Fruit fly (Drosophila melanogaster) whole organism, embryonic: ENCODE measurements around the gene Eig71Ej.

ENCODE experiments used
- Abd-B ChIP-seq: fragments of 200-800 bp; sonication (Bioruptor generic); optimal IDR thresholded peaks from 2 replicates; lab custom pipeline; 2018; ENCODE audit warnings: missing biosample characterization, mild to moderate bottlenecking, missing genetic modification characterization, moderate library complexity
- CG1024 ChIP-seq: fragments of 200-800 bp; sonication (Bioruptor generic); IDR thresholded peaks from 2 replicates; pipeline ENCODE4 v1.3.6; 2022; ENCODE audit warnings: missing biosample characterization, missing genetic modification characterization
- CG10274 ChIP-seq: fragments of 200-800 bp; sonication (Bioruptor generic); optimal IDR thresholded peaks from 3 replicates; lab custom pipeline; 2017; ENCODE audit warnings: missing biosample characterization, mild to moderate bottlenecking, missing genetic modification characterization
- CG11247 ChIP-seq: fragments of 200-800 bp; sonication (Bioruptor generic); IDR thresholded peaks from 2 replicates; pipeline ENCODE4 v1.3.6; 2022; ENCODE audit warnings: missing biosample characterization, missing genetic modification characterization
- CG11504 ChIP-seq: fragments of 200-800 bp; sonication (Bioruptor generic); optimal IDR thresholded peaks from 3 replicates; lab custom pipeline; 2019; ENCODE audit warnings: missing biosample characterization, mild to moderate bottlenecking, missing genetic modification characterization, moderate library complexity
- CG1233 ChIP-seq: fragments of 200-800 bp; sonication (Bioruptor generic); optimal IDR thresholded peaks from 4 replicates; lab custom pipeline; 2018; ENCODE audit warnings: missing biosample characterization, mild to moderate bottlenecking, missing genetic modification characterization
- CG13296 ChIP-seq: fragments of 200-800 bp; sonication (Bioruptor generic); optimal IDR thresholded peaks from 3 replicates; lab custom pipeline; 2018; ENCODE audit warnings: missing biosample characterization, mild to moderate bottlenecking, missing genetic modification characterization
- CG14014 ChIP-seq: fragments of 200-800 bp; sonication (Bioruptor generic); IDR thresholded peaks from 2 replicates; pipeline ENCODE4 v1.3.6; 2022; ENCODE audit warnings: missing biosample characterization, missing genetic modification characterization
- CG14050 ChIP-seq: fragments of 200-800 bp; sonication (Bioruptor generic); IDR thresholded peaks from 3 replicates; pipeline ENCODE4 v1.3.6; 2022; ENCODE audit warnings: missing biosample characterization, missing genetic modification characterization
- CG17359 ChIP-seq: fragments of 200-800 bp; sonication (Bioruptor generic); optimal IDR thresholded peaks from 3 replicates; lab custom pipeline; 2018; ENCODE audit warnings: missing biosample characterization, mild to moderate bottlenecking, missing genetic modification characterization, moderate library complexity
- CG32767 ChIP-seq: fragments of 200-800 bp; sonication (Bioruptor generic); IDR thresholded peaks from 2 replicates; pipeline ENCODE4 v1.3.6; 2022; ENCODE audit warnings: missing biosample characterization, missing genetic modification characterization
- CG34376 ChIP-seq: fragments of 200-800 bp; sonication (Bioruptor generic); optimal IDR thresholded peaks from 2 replicates; lab custom pipeline; 2018; ENCODE audit warnings: missing biosample characterization, mild to moderate bottlenecking, missing genetic modification characterization
- CG4707 ChIP-seq: fragments of 200-800 bp; sonication (Bioruptor generic); optimal IDR thresholded peaks from 2 replicates; lab custom pipeline; 2018; ENCODE audit warnings: missing biosample characterization, mild to moderate bottlenecking, missing genetic modification characterization, moderate library complexity
- CG6791 ChIP-seq: fragments of 200-800 bp; sonication (Bioruptor generic); IDR thresholded peaks from 3 replicates; pipeline ENCODE4 v1.3.6; 2022; ENCODE audit warnings: missing biosample characterization, missing genetic modification characterization; ENCODE audit not compliant: partially characterized antibody
- CG7556 ChIP-seq: fragments of 200-800 bp; sonication (Bioruptor generic); optimal IDR thresholded peaks from 2 replicates; lab custom pipeline; 2017; ENCODE audit warnings: missing biosample characterization, mild to moderate bottlenecking, missing genetic modification characterization
- CG7786 ChIP-seq: fragments of 200-800 bp; sonication (Bioruptor generic); optimal IDR thresholded peaks from 2 replicates; lab custom pipeline; 2016; ENCODE audit warnings: missing biosample characterization, missing genetic modification characterization
- CG7928 ChIP-seq: fragments of 200-800 bp; sonication (Bioruptor generic); optimal IDR thresholded peaks from 2 replicates; lab custom pipeline; 2017; ENCODE audit warnings: missing biosample characterization, mild to moderate bottlenecking, missing genetic modification characterization
- CG8924 ChIP-seq: fragments of 200-800 bp; optimal IDR thresholded peaks from 3 replicates; lab custom pipeline; 2019; ENCODE audit warnings: missing biosample characterization, mild to moderate bottlenecking, missing genetic modification characterization, moderate library complexity
- D19B ChIP-seq: fragments of 200-800 bp; sonication (Bioruptor generic); optimal IDR thresholded peaks from 2 replicates; lab custom pipeline; 2017; ENCODE audit warnings: missing biosample characterization, mild to moderate bottlenecking, missing genetic modification characterization
- Ets65A ChIP-seq: fragments of 200-800 bp; sonication (Bioruptor generic); peaks from one replicate; lab custom pipeline; 2016; ENCODE audit warnings: missing biosample characterization, missing genetic modification characterization
- GATAe ChIP-seq: fragments of 200-800 bp; sonication (Bioruptor generic); conservative IDR thresholded peaks from 2 replicates; pipeline ENCODE4 v1.3.6; 2022; ENCODE audit warnings: missing biosample characterization, missing genetic modification characterization
- HLHmδ ChIP-seq: fragments of 200-800 bp; sonication (Bioruptor generic); optimal IDR thresholded peaks from 2 replicates; lab custom pipeline; 2018; ENCODE audit warnings: missing biosample characterization, mild to moderate bottlenecking, missing genetic modification characterization, moderate library complexity
- Hr51 ChIP-seq, 2 experiments: fragments of 200-800 bp; sonication (Bioruptor generic); optimal IDR thresholded peaks; 2 replicates in 1 of 2; 3 replicates in 1 of 2; lab custom pipeline; 2016 to 2018; ENCODE audit warnings: missing biosample characterization in 2 of 2, missing genetic modification characterization in 2 of 2, mild to moderate bottlenecking in 1 of 2, moderate library complexity in 1 of 2
- MTF-1 ChIP-seq: fragments of 200-800 bp; sonication (Bioruptor generic); optimal IDR thresholded peaks from 2 replicates; lab custom pipeline; 2018; ENCODE audit warnings: missing biosample characterization, mild to moderate bottlenecking, missing genetic modification characterization, borderline replicate concordance
- Mes4 ChIP-seq: fragments of 200-800 bp; sonication (Bioruptor generic); optimal IDR thresholded peaks from 2 replicates; lab custom pipeline; 2016; ENCODE audit warnings: missing biosample characterization, missing genetic modification characterization
- NK7.1 ChIP-seq: fragments of 200-800 bp; sonication (Bioruptor generic); optimal IDR thresholded peaks from 3 replicates; lab custom pipeline; 2016; ENCODE audit warnings: missing biosample characterization, missing genetic modification characterization
- Spps ChIP-seq: fragments of 200-800 bp; sonication (Bioruptor generic); optimal IDR thresholded peaks from 2 replicates; lab custom pipeline; 2018; ENCODE audit warnings: missing biosample characterization, mild to moderate bottlenecking, missing genetic modification characterization
- Xbp1 ChIP-seq: fragments of 200-800 bp; sonication (Bioruptor generic); optimal IDR thresholded peaks from 3 replicates; lab custom pipeline; 2016; ENCODE audit warnings: missing biosample characterization, mild to moderate bottlenecking, missing genetic modification characterization
- ap ChIP-seq: fragments of 200-800 bp; sonication (Bioruptor generic); IDR thresholded peaks from 2 replicates; pipeline ENCODE4 v1.3.6; 2022; ENCODE audit warnings: missing biosample characterization, missing genetic modification characterization
- az2 ChIP-seq: fragments of 200-800 bp; sonication (Bioruptor generic); optimal IDR thresholded peaks from 3 replicates; lab custom pipeline; 2016; ENCODE audit warnings: missing biosample characterization, missing genetic modification characterization
- ci ChIP-seq: fragments of 200-800 bp; sonication (Bioruptor generic); IDR thresholded peaks from 3 replicates; pipeline ENCODE4 v1.3.6; 2022; ENCODE audit warnings: missing biosample characterization, missing genetic modification characterization
- crc ChIP-seq: fragments of 200-800 bp; sonication (Bioruptor generic); optimal IDR thresholded peaks from 2 replicates; lab custom pipeline; 2016; ENCODE audit warnings: missing biosample characterization, missing genetic modification characterization
- croc ChIP-seq: fragments of 200-800 bp; sonication (Bioruptor generic); conservative IDR thresholded peaks from 3 replicates; pipeline ENCODE4 v1.3.6; 2022; ENCODE audit warnings: missing biosample characterization, missing genetic modification characterization
- disco-r ChIP-seq: fragments of 200-800 bp; sonication (Bioruptor generic); optimal IDR thresholded peaks from 2 replicates; lab custom pipeline; 2016; ENCODE audit warnings: missing biosample characterization, missing genetic modification characterization
- dysf ChIP-seq: fragments of 200-800 bp; sonication (Bioruptor generic); IDR thresholded peaks from 3 replicates; pipeline ENCODE4 v1.3.6; 2022; ENCODE audit warnings: missing biosample characterization, missing genetic modification characterization
- gsb-n ChIP-seq: fragments of 200-800 bp; sonication (Bioruptor generic); optimal IDR thresholded peaks from 3 replicates; lab custom pipeline; 2018; ENCODE audit warnings: missing biosample characterization, mild to moderate bottlenecking, missing genetic modification characterization
- jigr1 ChIP-seq: fragments of 200-800 bp; sonication (Bioruptor generic); IDR thresholded peaks from 3 replicates; pipeline ENCODE4 v1.3.6; 2022; ENCODE audit warnings: missing biosample characterization, missing genetic modification characterization
- lab ChIP-seq: fragments of 200-800 bp; sonication (Bioruptor generic); optimal IDR thresholded peaks from 3 replicates; lab custom pipeline; 2017; ENCODE audit warnings: missing biosample characterization, missing genetic modification characterization, mild to moderate bottlenecking, moderate library complexity, missing genetic modification reagents
- nom ChIP-seq: fragments of 200-800 bp; sonication (Bioruptor generic); optimal IDR thresholded peaks from 2 replicates; lab custom pipeline; 2017; ENCODE audit warnings: missing biosample characterization, missing genetic modification characterization, mild to moderate bottlenecking, moderate library complexity, missing genetic modification reagents
- pan ChIP-seq, 4 experiments: fragments of >200 bp in 3 of 4; fragments of 200-800 bp in 1 of 4; sonication (Bioruptor generic) in 1 of 4; optimal IDR thresholded peaks in 3 of 4; IDR thresholded peaks in 1 of 4; 2 replicates each; pipeline versions ENCODE4 v1.3.6 to Lab custom; 2017 to 2022; ENCODE audit warnings: missing biosample characterization in 2 of 4, missing genetic modification characterization in 2 of 4, mixed read lengths in 1 of 4
- pb ChIP-seq: fragments of 200-800 bp; sonication (Bioruptor generic); optimal IDR thresholded peaks from 3 replicates; lab custom pipeline; 2016; ENCODE audit warnings: missing biosample characterization, missing genetic modification characterization
- repo ChIP-seq: fragments of 200-800 bp; sonication (Bioruptor generic); optimal IDR thresholded peaks from 2 replicates; lab custom pipeline; 2016; ENCODE audit warnings: missing biosample characterization, missing genetic modification characterization
- sisA ChIP-seq: fragments of 200-800 bp; sonication (Bioruptor generic); IDR thresholded peaks from 2 replicates; pipeline ENCODE4 v1.3.6; 2022; ENCODE audit warnings: missing biosample characterization, missing genetic modification characterization
- sna ChIP-seq: fragments of 200-800 bp; sonication (Bioruptor generic); IDR thresholded peaks from 2 replicates; pipeline ENCODE4 v1.3.6; 2022; ENCODE audit warnings: missing biosample characterization, missing genetic modification characterization; ENCODE audit not compliant: partially characterized antibody
- twi ChIP-seq: fragments of 200-800 bp; optimal IDR thresholded peaks from 2 replicates; lab custom pipeline; 2019; ENCODE audit warnings: missing biosample characterization, mild to moderate bottlenecking, missing genetic modification characterization, moderate library complexity
- zf30C ChIP-seq: fragments of 200-800 bp; sonication (Bioruptor generic); optimal IDR thresholded peaks from 3 replicates; lab custom pipeline; 2018; ENCODE audit warnings: missing biosample characterization, mild to moderate bottlenecking, missing genetic modification characterization

Gene Eig71Ej

DNA sequence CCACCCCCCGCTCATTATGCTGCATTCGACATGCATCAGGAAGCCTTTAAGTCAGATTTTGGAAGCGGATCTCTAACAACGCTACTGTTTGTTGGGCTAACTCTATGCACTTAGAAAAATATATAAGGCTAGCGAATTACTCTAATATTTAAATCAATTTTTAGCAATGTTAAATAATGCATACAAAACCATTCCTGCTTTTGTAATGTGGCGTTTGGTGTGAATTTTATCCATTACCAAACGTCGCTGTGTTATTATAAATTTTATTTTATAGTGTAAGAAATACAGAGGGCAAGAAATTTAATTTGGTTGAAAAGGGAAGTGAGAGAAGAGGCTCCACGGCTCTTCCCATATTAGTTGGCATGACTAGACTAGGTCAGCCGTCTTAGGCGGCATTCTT lies 12.0 kb upstream of the Eig71Ej start (continued):
- no peak for TF ChIP-seq CG1233 (GFP tag; lab: Kevin White, UChicago)
- peak; percentile 92 for TF ChIP-seq Ets65A
- TF ChIP-seq Spps (tag; lab: Kevin White, UChicago), result peak; percentile 31
- peak; percentile 44 for TF ChIP-seq CG11504
- peak; percentile 21 for TF ChIP-seq Xbp1
- TF ChIP-seq twi (tag; lab: Kevin White, UChicago), result peak; percentile 26
- no peak for TF ChIP-seq D19B (GFP tag; lab: Kevin White, UChicago)
- TF ChIP-seq CG6791 (GFP tag; lab: Robert Waterston, UW), result no peak
- no peak for TF ChIP-seq disco-r (GFP tag; lab: Kevin White, UChicago)
- peak; percentile 19 for TF ChIP-seq zf30C
- TF ChIP-seq ci (GFP tag; lab: Robert Waterston, UW), result no peak
- TF ChIP-seq crc (GFP tag; lab: Kevin White, UChicago), result no peak
- TF ChIP-seq CG10274 (GFP tag; lab: Kevin White, UChicago), result no peak
- peak; percentile 11 for TF ChIP-seq CG17359 (tag; lab: Kevin White, UChicago)
- TF ChIP-seq CG7928, result no peak
- TF ChIP-seq CG7556 (GFP tag; lab: Kevin White, UChicago), result peak; percentile 8
- no peak for TF ChIP-seq CG14014 (GFP tag; lab: Robert Waterston, UW)
- no peak for TF ChIP-seq croc
- TF ChIP-seq NK7.1 (GFP tag; lab: Kevin White, UChicago), result no peak
- no peak for TF ChIP-seq sna (GFP tag; lab: Robert Waterston, UW)
- no peak for TF ChIP-seq ap (GFP tag; lab: Robert Waterston, UW)
- TF ChIP-seq Hr51 (GFP tag; optimal IDR thresholded peaks at IDR 0.05; lab: Kevin White, UChicago), result no peak
- no peak for TF ChIP-seq Abd-B (GFP tag; lab: Kevin White, UChicago)
- no peak for TF ChIP-seq pb (GFP tag; lab: Kevin White, UChicago)
- no peak for TF ChIP-seq CG34376 (GFP tag; lab: Kevin White, UChicago)
- peak; percentile 43 for TF ChIP-seq az2 (GFP tag; lab: Kevin White, UChicago)
- TF ChIP-seq Mes4 (GFP tag; lab: Kevin White, UChicago), result no peak
- no peak for TF ChIP-seq lab (GFP tag; lab: Kevin White, UChicago)
- no peak for TF ChIP-seq dysf (GFP tag; lab: Robert Waterston, UW)
- no peak for TF ChIP-seq CG4707 (GFP tag; lab: Kevin White, UChicago)
- no peak for TF ChIP-seq HLHmδ (GFP tag; lab: Kevin White, UChicago)
- TF ChIP-seq CG32767, result no peak
- TF ChIP-seq nom (GFP tag; lab: Kevin White, UChicago), result no peak
- no peak for TF ChIP-seq GATAe
- no peak for TF ChIP-seq CG11247 (GFP tag; lab: Robert Waterston, UW)
- no peak for TF ChIP-seq CG7786 (GFP tag; lab: Kevin White, UChicago)
- TF ChIP-seq CG14050 (GFP tag; lab: Robert Waterston, UW), result no peak
- no peak for TF ChIP-seq CG13296 (GFP tag; lab: Kevin White, UChicago)
- no peak for TF ChIP-seq pan (optimal IDR thresholded peaks at IDR 0.05; lab: Kevin White, UChicago)
- no peak for TF ChIP-seq pan (GFP tag; optimal IDR thresholded peaks at IDR 0.05 in 1 of 2, IDR thresholded peaks at IDR 0.05 in 1 of 2)
- TF ChIP-seq CG1024, result no peak
- TF ChIP-seq gsb-n (tag; lab: Kevin White, UChicago), result peak; percentile 51
- no peak for TF ChIP-seq MTF-1 (GFP tag; lab: Kevin White, UChicago)
- TF ChIP-seq CG8924, result peak; percentile 31
- no peak for TF ChIP-seq sisA
- TF ChIP-seq jigr1 (GFP tag; lab: Robert Waterston, UW), result no peak
- TF ChIP-seq repo, result no peak
- TF ChIP-seq, all 482 proteins: peak for 88
